Worm (Caenorhabditis elegans): Measurements from ENCODE around the gene ttll-9.
A peak's percentile ranks its signal among the peaks of the same experiment; 100 is the strongest.

ttll-9 gene

ce11 chrV:20891871-20892270 lies 18.4 kb upstream of the ttll-9 start:
- no peak for TF ChIP-seq aly-2 (tag; optimal IDR thresholded peaks at IDR 0.05)
- no peak for TF ChIP-seq ZK546.5 (tag; optimal IDR thresholded peaks at IDR 0.05)

- peak; percentile 63 for TF ChIP-seq nhr-25 (tag; optimal IDR thresholded peaks at IDR 0.05)
- TF ChIP-seq mbf-1 (tag; optimal IDR thresholded peaks at IDR 0.05) = no peak
- TF ChIP-seq nhr-21 (tag; optimal IDR thresholded peaks at IDR 0.05) = no peak
- no peak for TF ChIP-seq lin-13 (GFP tag; optimal IDR thresholded peaks at IDR 0.05)
- TF ChIP-seq fos-1 (tag; optimal IDR thresholded peaks at IDR 0.05) = peak; percentile 30
- no peak for TF ChIP-seq lin-11 (tag; optimal IDR thresholded peaks at IDR 0.05)
- peak; percentile 12 for TF ChIP-seq sma-9 (GFP tag; optimal IDR thresholded peaks at IDR 0.05)
- TF ChIP-seq sma-9 (tag; optimal IDR thresholded peaks at IDR 0.05) = no peak
- TF ChIP-seq C34F6.9 (tag; optimal IDR thresholded peaks at IDR 0.05) = peak; percentile 32
- TF ChIP-seq skn-1 (tag; optimal IDR thresholded peaks at IDR 0.05) = no peak
- TF ChIP-seq ztf-11 (tag; optimal IDR thresholded peaks at IDR 0.05) = no peak
- peak; percentile 18 for TF ChIP-seq crh-2 (tag; optimal IDR thresholded peaks at IDR 0.05)
- peak; percentile 42 for TF ChIP-seq nhr-129 (tag; optimal IDR thresholded peaks at IDR 0.05)
Measured at ce11 chrV:20903167-20904093, 6.8 kb upstream of the ttll-9 start, which contains the start of gene amx-3. Gene amx-3, minus strand, starts transcription at chrV:20903714.

- TF ChIP-seq mbf-1 (tag; optimal IDR thresholded peaks at IDR 0.05) (no peak), mdl-1 (tag; optimal IDR thresholded peaks at IDR 0.05) (no peak), nhr-21 (tag; optimal IDR thresholded peaks at IDR 0.05) (no peak), ztf-11 (tag; optimal IDR thresholded peaks at IDR 0.05) (no peak), lsy-2 (tag; optimal IDR thresholded peaks at IDR 0.05) (no peak), fos-1 (tag; optimal IDR thresholded peaks at IDR 0.05) (no peak)
Measured at ce11 chrV:20904094-20904268, 6.3 kb upstream of the ttll-9 start, which contains the start of gene acs-12. Gene acs-12, plus strand, starts transcription at chrV:20904169.

DNA sequence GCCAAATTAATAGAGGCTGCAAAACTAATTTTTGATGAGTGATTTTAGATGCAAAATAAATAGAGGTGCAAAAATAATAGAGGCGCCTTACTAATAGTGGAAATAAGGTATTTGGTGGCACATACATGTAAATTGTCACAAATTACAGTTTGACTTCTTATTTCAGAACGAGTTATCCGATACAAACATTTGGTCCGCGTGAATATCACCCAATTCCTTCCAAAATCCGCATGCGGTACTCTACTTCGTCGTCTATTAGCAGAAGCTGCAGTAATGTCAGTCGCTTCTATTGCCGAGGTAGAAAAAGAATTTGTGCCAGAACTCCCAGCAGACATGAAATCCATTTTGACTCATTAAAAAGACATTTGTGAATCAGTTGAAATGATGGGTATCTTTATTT lies 3.3 kb upstream of the ttll-9 start:
- TF ChIP-seq skn-1 (tag; optimal IDR thresholded peaks at IDR 0.05) (no peak), elt-3 (tag; optimal IDR thresholded peaks at IDR 0.05) (no peak), sma-3 (GFP tag; optimal IDR thresholded peaks at IDR 0.05) (no peak), nhr-12 (tag; optimal IDR thresholded peaks at IDR 0.05) (no peak), lin-39 (tag; optimal IDR thresholded peaks at IDR 0.05) (no peak)

ce11 chrV:20909761-20910160 lies 506 bp upstream of the ttll-9 start:
- TF ChIP-seq lin-39 (tag; optimal IDR thresholded peaks at IDR 0.05) (no peak), zag-1 (tag; optimal IDR thresholded peaks at IDR 0.05) (no peak), lin-13 (GFP tag; optimal IDR thresholded peaks at IDR 0.05) (no peak), elt-1 (tag; optimal IDR thresholded peaks at IDR 0.05) (no peak)

- no peak for TF ChIP-seq snpc-4 (tag; optimal IDR thresholded peaks at IDR 0.05)
- no peak for TF ChIP-seq mbf-1 (tag; optimal IDR thresholded peaks at IDR 0.05)
- TF ChIP-seq skn-1 (tag; optimal IDR thresholded peaks at IDR 0.05) = no peak
- no peak for TF ChIP-seq blmp-1 (tag; optimal IDR thresholded peaks at IDR 0.05; ENCODE audit: insufficient read depth)
Measured at ce11 chrV:20915186-20915585, 4.9 kb downstream of the ttll-9 start, which contains the start of gene pbo-5. Gene pbo-5, plus strand, starts transcription at chrV:20915486.

ce11 chrV:20920390-20920789 lies 10.1 kb downstream of the ttll-9 start:
- peak; percentile 26 for TF ChIP-seq nhr-129 (tag; optimal IDR thresholded peaks at IDR 0.05)
- TF ChIP-seq nhr-23 (tag; optimal IDR thresholded peaks at IDR 0.05) = no peak
